Fruit fly (Drosophila melanogaster) whole organism, prepupa: ENCODE data around the gene Brr2.

Source experiments
- CG10631 ChIP-seq: fragments of 200-800 bp; sonication (Bioruptor generic); optimal IDR thresholded peaks from 2 replicates; lab custom pipeline; 2016; ENCODE audit warnings: missing biosample characterization, missing genetic modification characterization
- CG11294 ChIP-seq: fragments of 200-800 bp; sonication (Bioruptor generic); IDR thresholded peaks from 2 replicates; pipeline ENCODE4 v1.3.6; 2022; ENCODE audit warnings: missing biosample characterization, missing genetic modification characterization
- CG11762 ChIP-seq: fragments of 200-800 bp; sonication (Bioruptor generic); optimal IDR thresholded peaks from 3 replicates; lab custom pipeline; 2016; ENCODE audit warnings: missing biosample characterization, missing genetic modification characterization; ENCODE audit not compliant: insufficient read depth
- CG11902 ChIP-seq: fragments of 200-800 bp; sonication (Bioruptor generic); optimal IDR thresholded peaks from 3 replicates; lab custom pipeline; 2016; ENCODE audit warnings: missing biosample characterization, missing genetic modification characterization
- CG15336 ChIP-seq: fragments of 200-800 bp; sonication (Bioruptor generic); IDR thresholded peaks from 2 replicates; pipeline ENCODE4 v1.3.6; 2022; ENCODE audit warnings: missing biosample characterization, missing genetic modification characterization
- CG16779 ChIP-seq: fragments of 200-800 bp; sonication (Bioruptor generic); optimal IDR thresholded peaks from 3 replicates; lab custom pipeline; 2017; ENCODE audit warnings: missing biosample characterization, mild to moderate bottlenecking, missing genetic modification characterization
- CG3032 ChIP-seq: fragments of 200-800 bp; optimal IDR thresholded peaks from 2 replicates; lab custom pipeline; 2019; ENCODE audit warnings: missing biosample characterization, mild to moderate bottlenecking, missing genetic modification characterization, moderate library complexity
- CG31627 ChIP-seq: fragments of 200-800 bp; sonication (Bioruptor generic); optimal IDR thresholded peaks from 3 replicates; lab custom pipeline; 2016; ENCODE audit warnings: missing biosample characterization, missing genetic modification characterization
- CG32006 ChIP-seq: fragments of 200-800 bp; sonication (Bioruptor generic); optimal IDR thresholded peaks from 3 replicates; lab custom pipeline; 2017; ENCODE audit warnings: missing biosample characterization, mild to moderate bottlenecking, missing genetic modification characterization
- CG3919 ChIP-seq: fragments of 200-800 bp; sonication (Bioruptor generic); optimal IDR thresholded peaks from 3 replicates; lab custom pipeline; 2016; ENCODE audit warnings: missing biosample characterization, missing genetic modification characterization
- CG6163 ChIP-seq: fragments of 200-800 bp; sonication (Bioruptor generic); IDR thresholded peaks from 3 replicates; pipeline ENCODE4 v1.3.6; 2022; ENCODE audit warnings: missing biosample characterization, missing genetic modification characterization
- CG6854 ChIP-seq: fragments of 200-800 bp; sonication (Bioruptor generic); optimal IDR thresholded peaks from 2 replicates; lab custom pipeline; 2017; ENCODE audit warnings: missing biosample characterization, mild to moderate bottlenecking, missing genetic modification characterization
- CG7368 ChIP-seq: fragments of 200-800 bp; sonication (Bioruptor generic); optimal IDR thresholded peaks from 3 replicates; lab custom pipeline; 2016; ENCODE audit warnings: missing biosample characterization, missing genetic modification characterization
- CG8119 ChIP-seq: fragments of 200-800 bp; sonication (Bioruptor generic); IDR thresholded peaks from 3 replicates; pipeline ENCODE4 v1.3.6; 2022; ENCODE audit warnings: missing biosample characterization, missing genetic modification characterization
- CG8319 ChIP-seq: fragments of 200-800 bp; sonication (Bioruptor generic); optimal IDR thresholded peaks from 3 replicates; lab custom pipeline; 2016; ENCODE audit warnings: missing biosample characterization, missing genetic modification characterization
- CG8632 ChIP-seq: fragments of 200-800 bp; sonication (Bioruptor generic); optimal IDR thresholded peaks from 3 replicates; lab custom pipeline; 2016; ENCODE audit warnings: missing biosample characterization, missing genetic modification characterization
- CG9139 ChIP-seq: fragments of 200-800 bp; sonication (Bioruptor generic); optimal IDR thresholded peaks from 3 replicates; lab custom pipeline; 2017; ENCODE audit warnings: missing biosample characterization, mild to moderate bottlenecking, missing genetic modification characterization
- Eip78C ChIP-seq: fragments of 200-800 bp; sonication (Bioruptor generic); peaks from one replicate; lab custom pipeline; 2016; ENCODE audit warnings: missing biosample characterization, missing genetic modification characterization
- Eip93F ChIP-seq: fragments of 200-800 bp; sonication (Bioruptor generic); optimal IDR thresholded peaks from 2 replicates; lab custom pipeline; 2016; ENCODE audit warnings: missing biosample characterization, mild to moderate bottlenecking, missing genetic modification characterization
- Ets21C ChIP-seq: fragments of 200-800 bp; sonication (Bioruptor generic); optimal IDR thresholded peaks from 3 replicates; lab custom pipeline; 2016; ENCODE audit warnings: missing biosample characterization, missing genetic modification characterization
- Ets96B ChIP-seq: fragments of 200-800 bp; optimal IDR thresholded peaks from 2 replicates; lab custom pipeline; 2019; ENCODE audit warnings: missing biosample characterization, mild to moderate bottlenecking, missing genetic modification characterization, moderate library complexity
- Gug ChIP-seq: fragments of 200-800 bp; sonication (Bioruptor generic); IDR thresholded peaks from 2 replicates; pipeline ENCODE4 v1.3.6; 2022; ENCODE audit warnings: missing biosample characterization, missing genetic modification characterization
- Hr38 ChIP-seq: sonication (Bioruptor generic); optimal IDR thresholded peaks from 2 replicates; lab custom pipeline; 2016; ENCODE audit warnings: missing biosample characterization, missing genetic modification characterization
- Hr4 ChIP-seq: fragments of 200-800 bp; sonication (Bioruptor generic); optimal IDR thresholded peaks from 3 replicates; lab custom pipeline; 2016; ENCODE audit warnings: missing biosample characterization, missing genetic modification characterization
- Lpt ChIP-seq: fragments of 200-800 bp; sonication (Bioruptor generic); optimal IDR thresholded peaks from 3 replicates; lab custom pipeline; 2016; ENCODE audit warnings: missing biosample characterization, missing genetic modification characterization
- Met ChIP-seq: fragments of 200-800 bp; sonication (Bioruptor generic); optimal IDR thresholded peaks from 3 replicates; lab custom pipeline; 2016; ENCODE audit warnings: missing biosample characterization, missing genetic modification characterization
- OdsH ChIP-seq: fragments of 200-800 bp; sonication (Bioruptor generic); optimal IDR thresholded peaks from 3 replicates; lab custom pipeline; 2016; ENCODE audit warnings: missing biosample characterization, missing genetic modification characterization
- Smox ChIP-seq: fragments of 200-800 bp; sonication (Bioruptor generic); optimal IDR thresholded peaks from 3 replicates; lab custom pipeline; 2016; ENCODE audit warnings: missing biosample characterization, missing genetic modification characterization
- Sox102F ChIP-seq: fragments of 200-800 bp; sonication (Bioruptor generic); optimal IDR thresholded peaks from 2 replicates; lab custom pipeline; 2016; ENCODE audit warnings: missing biosample characterization, mild to moderate bottlenecking, missing genetic modification characterization
- Sox14 ChIP-seq: fragments of 200-800 bp; sonication (Bioruptor generic); optimal IDR thresholded peaks from 3 replicates; lab custom pipeline; 2016; ENCODE audit warnings: missing biosample characterization, missing genetic modification characterization
- Sox15 ChIP-seq: fragments of 200-800 bp; sonication (Bioruptor generic); optimal IDR thresholded peaks from 3 replicates; lab custom pipeline; 2016; ENCODE audit warnings: missing biosample characterization, missing genetic modification characterization
- achi ChIP-seq: fragments of 200-800 bp; sonication (Bioruptor generic); optimal IDR thresholded peaks from 3 replicates; lab custom pipeline; 2016; ENCODE audit warnings: missing biosample characterization, missing genetic modification characterization
- acj6 ChIP-seq: fragments of 200-800 bp; sonication (Bioruptor generic); optimal IDR thresholded peaks from 3 replicates; lab custom pipeline; 2016; ENCODE audit warnings: missing biosample characterization, missing genetic modification characterization
- dac ChIP-seq: fragments of 200-800 bp; sonication (Bioruptor generic); optimal IDR thresholded peaks from 2 replicates; lab custom pipeline; 2017; ENCODE audit warnings: missing biosample characterization, mild to moderate bottlenecking, missing genetic modification characterization
- dsx ChIP-seq: fragments of 200-800 bp; optimal IDR thresholded peaks from 3 replicates; lab custom pipeline; 2019; ENCODE audit warnings: missing biosample characterization, mild to moderate bottlenecking, missing genetic modification characterization, moderate library complexity; ENCODE audit not compliant: poor library complexity, severe bottlenecking
- esn ChIP-seq: fragments of 200-800 bp; sonication (Bioruptor generic); optimal IDR thresholded peaks from 2 replicates; lab custom pipeline; 2016; ENCODE audit warnings: missing biosample characterization, mild to moderate bottlenecking, missing genetic modification characterization, moderate library complexity
- fd85E ChIP-seq: fragments of 200-800 bp; sonication (Bioruptor generic); optimal IDR thresholded peaks from 3 replicates; lab custom pipeline; 2016; ENCODE audit warnings: missing biosample characterization, missing genetic modification characterization
- fkh ChIP-seq: fragments of 200-800 bp; sonication (Bioruptor generic); optimal IDR thresholded peaks from 3 replicates; lab custom pipeline; 2017; ENCODE audit warnings: missing biosample characterization, mild to moderate bottlenecking, missing genetic modification characterization, moderate library complexity
- lz ChIP-seq: fragments of 200-800 bp; sonication (Bioruptor generic); optimal IDR thresholded peaks from 3 replicates; lab custom pipeline; 2016; ENCODE audit warnings: missing biosample characterization, missing genetic modification characterization
- spab ChIP-seq: fragments of 200-800 bp; sonication (Bioruptor generic); optimal IDR thresholded peaks from 2 replicates; lab custom pipeline; 2017; ENCODE audit warnings: missing biosample characterization, mild to moderate bottlenecking, missing genetic modification characterization, missing genetic modification reagents
- ss ChIP-seq, 2 experiments: fragments of 200-800 bp; sonication (Bioruptor generic); optimal IDR thresholded peaks; 2 replicates in 1 of 2; 3 replicates in 1 of 2; lab custom pipeline; 2017 to 2018; ENCODE audit warnings: mild to moderate bottlenecking in 2 of 2, missing biosample characterization in 2 of 2, missing genetic modification characterization in 2 of 2, moderate library complexity in 1 of 2
- svp ChIP-seq: fragments of 200-800 bp; sonication (Bioruptor generic); peaks from one replicate; lab custom pipeline; 2016; ENCODE audit warnings: missing biosample characterization, missing genetic modification characterization

Brr2 gene

DNA sequence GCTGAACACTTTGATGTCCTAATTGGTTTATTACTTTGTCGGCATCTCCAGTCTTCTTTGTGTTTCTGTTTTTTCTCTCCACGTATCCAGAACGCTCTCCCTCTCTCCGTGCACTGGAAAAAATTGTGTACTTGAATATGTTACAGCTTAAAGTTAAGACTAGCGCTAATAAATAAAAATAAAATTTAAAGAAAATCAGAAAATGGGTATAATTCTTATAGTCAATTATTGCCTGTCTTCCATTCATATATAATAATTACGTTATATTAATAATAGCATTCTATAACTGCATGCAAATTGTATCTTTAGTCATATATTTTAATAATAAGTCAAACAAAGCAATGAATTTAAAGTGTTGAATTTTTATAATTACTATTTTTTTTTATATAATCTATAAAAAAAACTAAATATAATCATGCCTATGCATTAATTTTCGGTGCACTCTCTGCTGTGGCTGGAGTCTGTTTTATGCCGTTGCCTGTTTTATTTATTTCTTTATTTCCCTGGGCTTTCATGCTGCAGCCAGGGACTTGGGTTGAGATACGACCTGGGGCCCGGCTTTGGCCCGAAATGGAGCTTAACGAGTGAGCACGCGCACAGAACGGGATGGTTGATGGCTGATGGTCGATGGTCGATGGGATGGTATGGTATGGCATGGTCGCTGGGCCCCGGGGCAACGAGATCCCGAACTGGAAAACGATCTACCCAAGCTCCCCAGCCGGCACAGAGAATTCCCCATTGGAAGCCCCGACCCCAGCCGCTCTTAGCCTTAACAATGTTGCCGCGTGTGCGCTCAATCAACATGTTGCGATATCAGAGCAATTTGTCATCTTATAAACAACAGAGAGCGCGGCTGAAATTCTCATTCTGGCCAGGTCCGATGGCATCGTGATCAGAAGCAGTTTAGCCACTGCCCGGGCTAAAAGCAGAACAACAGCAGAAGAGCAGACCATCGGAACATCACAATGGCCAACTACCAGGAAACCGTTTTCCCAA lies 48.4 kb upstream of the Brr2 start (continued):
- no peak for TF ChIP-seq Ets21C (GFP tag; lab: Kevin White, UChicago)
- TF ChIP-seq Hr4 (GFP tag; lab: Kevin White, UChicago): no peak
- no peak for TF ChIP-seq CG8319
- TF ChIP-seq Lpt (GFP tag; lab: Kevin White, UChicago): no peak
- no peak for TF ChIP-seq Eip93F (GFP tag; lab: Kevin White, UChicago)
- peak; percentile 26 for TF ChIP-seq Smox
- peak; percentile 57 to 80 for TF ChIP-seq ss (GFP tag; optimal IDR thresholded peaks at IDR 0.05; lab: Kevin White, UChicago)
- TF ChIP-seq CG11294 (GFP tag; lab: Robert Waterston, UW): no peak
- TF ChIP-seq CG8632 (GFP tag; lab: Kevin White, UChicago): peak; percentile 69
- peak; percentile 45; the same call in 2 of the 3 replicates for TF ChIP-seq CG8119 (GFP tag; lab: Robert Waterston, UW)
- peak; percentile 47 for TF ChIP-seq achi (GFP tag; lab: Kevin White, UChicago)
- TF ChIP-seq CG32006 (GFP tag; lab: Kevin White, UChicago): peak; percentile 20
- no peak for TF ChIP-seq CG15336 (GFP tag; lab: Robert Waterston, UW)
- no peak for TF ChIP-seq fd85E (GFP tag; lab: Kevin White, UChicago)
- TF ChIP-seq CG11902 (GFP tag; lab: Kevin White, UChicago): no peak
- peak; percentile 95 for TF ChIP-seq dsx (GFP tag; lab: Kevin White, UChicago)
- peak; percentile 9 for TF ChIP-seq lz (GFP tag; lab: Kevin White, UChicago)
- peak; percentile 77 for TF ChIP-seq CG3032 (tag; lab: Kevin White, UChicago)

DNA sequence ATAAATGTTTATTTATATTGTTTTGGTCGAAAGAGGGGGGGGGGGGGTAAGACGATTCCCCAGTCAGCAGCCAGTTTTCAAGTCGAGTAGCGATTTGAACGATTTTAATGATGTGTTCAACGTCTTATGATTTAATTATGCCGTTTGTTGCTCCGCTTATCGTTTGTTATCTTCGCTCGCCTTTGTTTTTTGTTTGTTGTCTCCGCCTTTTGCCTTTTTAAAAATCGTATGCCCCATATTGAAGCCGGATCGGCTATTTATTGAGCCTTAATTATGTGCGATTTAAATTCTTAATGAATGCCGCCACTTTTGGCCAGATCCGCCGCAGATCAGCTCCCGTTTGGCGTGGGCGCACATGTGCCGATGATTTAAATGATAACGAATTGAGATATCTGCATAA lies 46.8 kb upstream of the Brr2 start:
- TF ChIP-seq CG31627: no peak
- no peak for TF ChIP-seq CG7368 (GFP tag; lab: Kevin White, UChicago)
- TF ChIP-seq CG3032 (tag; lab: Kevin White, UChicago): no peak
- no peak for TF ChIP-seq fkh (GFP tag; lab: Kevin White, UChicago)
- no peak for TF ChIP-seq esn (GFP tag; lab: Kevin White, UChicago)
- no peak for TF ChIP-seq CG8632 (GFP tag; lab: Kevin White, UChicago)
- no peak for TF ChIP-seq Eip78C (GFP tag; lab: Kevin White, UChicago)
- TF ChIP-seq Met (GFP tag; lab: Kevin White, UChicago): no peak
- no peak for TF ChIP-seq Lpt (GFP tag; lab: Kevin White, UChicago)
- TF ChIP-seq Smox: no peak
- no peak for TF ChIP-seq Hr38
- TF ChIP-seq spab (GFP tag; lab: Kevin White, UChicago): no peak
- TF ChIP-seq Ets96B: no peak
- no peak for TF ChIP-seq CG8319
- no peak for TF ChIP-seq Sox15 (GFP tag; lab: Kevin White, UChicago)
- TF ChIP-seq CG10631 (GFP tag; lab: Kevin White, UChicago): no peak
- TF ChIP-seq Gug (GFP tag; lab: Robert Waterston, UW): no peak
- no peak for TF ChIP-seq Sox102F
- TF ChIP-seq OdsH (GFP tag; lab: Kevin White, UChicago): no peak

DNA sequence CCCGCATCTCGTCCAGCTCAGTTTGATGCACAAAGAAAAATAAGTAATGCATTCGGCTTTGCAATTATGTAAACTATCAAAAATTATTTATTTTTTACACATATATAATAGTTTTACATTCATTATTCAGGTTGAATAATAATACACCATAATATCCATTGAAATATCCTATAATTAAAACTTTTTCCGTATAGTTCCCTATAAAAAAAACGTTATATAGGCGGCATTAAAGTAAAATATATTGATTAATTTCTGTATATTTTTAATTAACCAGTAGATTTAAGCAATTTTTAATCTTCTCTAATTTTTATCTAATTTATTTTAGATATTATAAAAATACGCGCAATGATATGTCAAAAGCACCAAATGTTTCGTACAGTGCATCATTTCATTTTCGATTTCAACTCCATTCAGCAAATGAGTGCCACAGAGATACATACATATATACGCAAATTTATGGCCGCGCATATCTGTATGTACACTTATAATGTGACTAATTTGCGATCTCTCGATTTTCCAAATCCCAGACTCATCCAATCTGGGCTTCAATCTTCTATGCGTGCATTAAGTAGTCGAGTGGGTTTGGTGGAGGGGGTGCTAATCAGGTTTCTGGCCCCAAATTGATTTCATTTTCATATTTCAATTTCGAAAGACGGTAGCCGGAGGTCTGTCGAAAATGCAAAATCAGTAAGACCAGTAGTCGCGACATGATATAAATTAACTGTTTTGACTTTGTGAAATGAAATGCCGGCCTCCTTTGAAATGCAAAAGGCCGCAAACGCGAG lies 45.7 kb upstream of the Brr2 start:
- TF ChIP-seq CG6163 (GFP tag; lab: Robert Waterston, UW) (0 out of 3 replicates have a peak, but pooled peaks have one; percentile 14), CG8319 (no peak), Ets96B (peak; percentile 9), fd85E (GFP tag; lab: Kevin White, UChicago) (no peak), Eip93F (GFP tag; lab: Kevin White, UChicago) (no peak), dac (GFP tag; lab: Kevin White, UChicago) (no peak), Ets21C (GFP tag; lab: Kevin White, UChicago) (no peak), CG11762 (GFP tag; lab: Kevin White, UChicago) (no peak), svp (GFP tag; lab: Kevin White, UChicago) (peak; percentile 29), CG15336 (GFP tag; lab: Robert Waterston, UW) (peak; percentile 41), esn (GFP tag; lab: Kevin White, UChicago) (peak; percentile 13), spab (GFP tag; lab: Kevin White, UChicago) (no peak), achi (GFP tag; lab: Kevin White, UChicago) (peak; percentile 8), CG3919 (GFP tag; lab: Kevin White, UChicago) (peak; percentile 28), CG6854 (GFP tag; lab: Kevin White, UChicago) (no peak), CG32006 (GFP tag; lab: Kevin White, UChicago) (peak; percentile 51), Hr38 (no peak), CG9139 (GFP tag; lab: Kevin White, UChicago) (no peak), CG16779 (tag; lab: Kevin White, UChicago) (no peak), ss (GFP tag; optimal IDR thresholded peaks at IDR 0.05; lab: Kevin White, UChicago) (no peak), acj6 (peak; percentile 17), OdsH (GFP tag; lab: Kevin White, UChicago) (peak; percentile 24), Sox14 (GFP tag; lab: Kevin White, UChicago) (no peak), Hr4 (GFP tag; lab: Kevin White, UChicago) (no peak)
